Fruit fly (Drosophila melanogaster): ENCODE measurements around the gene CG15021.

DNA sequence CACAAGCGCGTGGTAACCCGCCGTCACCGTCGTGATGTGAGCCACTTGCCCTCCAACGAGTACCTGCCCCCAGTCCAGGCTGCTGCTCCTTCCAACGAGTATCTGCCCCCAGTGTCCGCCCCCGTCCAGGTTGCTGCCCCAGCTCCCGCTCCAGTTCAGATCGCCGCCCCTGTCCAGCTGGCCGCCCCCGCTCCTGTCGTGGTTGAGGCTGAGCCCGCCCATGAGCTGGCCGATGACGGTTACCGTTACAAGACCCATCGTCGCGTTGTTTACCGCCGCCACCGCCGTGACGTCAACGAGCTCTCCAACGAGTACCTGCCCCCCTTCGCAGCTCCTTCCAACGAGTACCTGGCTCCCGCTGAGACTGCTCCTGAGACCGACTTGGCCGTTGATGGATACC, 44.2 kb downstream of the CG15021 start:
- TF ChIP-seq CG5204 (GFP tag; optimal IDR thresholded peaks at IDR 0.05) (no peak), pad (GFP tag; optimal IDR thresholded peaks at IDR 0.05) (no peak), kay (GFP tag; ENCODE audit: borderline replicate concordance) (no peak), CG7101 (tag; optimal IDR thresholded peaks at IDR 0.05) (no peak), CG14711 (tag; optimal IDR thresholded peaks at IDR 0.05) (no peak), tj (GFP tag; optimal IDR thresholded peaks at IDR 0.05) (no peak), bab1 (GFP tag; optimal IDR thresholded peaks at IDR 0.05) (no peak)
